Worm (Caenorhabditis elegans) whole organism, L4 larva: ENCODE data around the gene col-78.
A peak's percentile ranks its signal among the peaks of the same experiment; 100 is the strongest.

Experiments used
- D1046.2 ChIP-seq: fragments of 200-800 bp; sonication (Bioruptor generic); IDR thresholded peaks from 2 replicates; pipeline ENCODE4 v1.3.6; 2022; ENCODE audit warnings: missing genetic modification characterization, missing compliant biosample characterization
- F26F4.8 ChIP-seq: fragments of 200-800 bp; sonication (Bioruptor generic); conservative IDR thresholded peaks from 2 replicates; pipeline ENCODE4 v1.3.6; 2022; ENCODE audit warnings: missing genetic modification characterization, missing compliant biosample characterization
- F37D6.2 ChIP-seq: sonication (generic microtip); optimal IDR thresholded peaks from 2 replicates; lab custom pipeline; 2016; ENCODE audit warnings: mild to moderate bottlenecking, missing genetic modification characterization, missing compliant biosample characterization
- F44E2.7 ChIP-seq: fragments of 200-800 bp; sonication (Bioruptor generic); IDR thresholded peaks from 2 replicates; pipeline ENCODE4 v2.1.2; 2022; ENCODE audit warnings: missing genetic modification characterization, missing compliant biosample characterization
- Y105C5A.15 ChIP-seq: fragments of 200-800 bp; sonication (Bioruptor generic); IDR thresholded peaks from 2 replicates; pipeline ENCODE4 v1.3.6; 2022; ENCODE audit warnings: missing genetic modification characterization, missing compliant biosample characterization
- aly-2 ChIP-seq: sonication (generic microtip); optimal IDR thresholded peaks from 2 replicates; lab custom pipeline; 2018; ENCODE audit warnings: missing biosample characterization, missing genetic modification characterization
- ama-1 ChIP-seq: fragments of 150-350 bp; optimal IDR thresholded peaks from 2 replicates; lab custom pipeline; 2014; ENCODE audit warnings: inconsistent platforms, mixed read lengths
- arid-1 ChIP-seq: fragments of 200-800 bp; sonication (Bioruptor generic); conservative IDR thresholded peaks from 2 replicates; pipeline ENCODE4 v1.3.6; 2022; ENCODE audit warnings: missing genetic modification reagents, missing genetic modification characterization, missing compliant biosample characterization
- attf-4 ChIP-seq: sonication (generic microtip); optimal IDR thresholded peaks from 3 replicates; lab custom pipeline; 2017; ENCODE audit warnings: missing biosample characterization, missing genetic modification characterization
- ceh-32 ChIP-seq: sonication (generic microtip); optimal IDR thresholded peaks from 2 replicates; lab custom pipeline; 2016; ENCODE audit warnings: mild to moderate bottlenecking, missing genetic modification characterization, missing compliant biosample characterization; ENCODE audit not compliant: poor library complexity
- ceh-44 ChIP-seq: fragments of 200-800 bp; sonication (Bioruptor generic); IDR thresholded peaks from 2 replicates; pipeline ENCODE4 v1.3.6; 2022; ENCODE audit warnings: missing genetic modification reagents, missing genetic modification characterization, missing compliant biosample characterization
- ceh-62 ChIP-seq: sonication (generic microtip); optimal IDR thresholded peaks from 2 replicates; lab custom pipeline; 2017; ENCODE audit warnings: missing biosample characterization, missing genetic modification characterization
- daf-12 ChIP-seq: fragments of 150-350 bp; optimal IDR thresholded peaks from 2 replicates; lab custom pipeline; 2014; ENCODE audit warnings: missing biosample characterization, missing genetic modification reagents, missing genetic modification characterization
- daf-16 ChIP-seq, 3 experiments: sonication (generic microtip); optimal IDR thresholded peaks; 2 replicates each; lab custom pipeline; 2016 to 2017; ENCODE audit warnings: missing genetic modification characterization in 3 of 3, missing genetic modification reagents in 3 of 3, mild to moderate bottlenecking in 2 of 3, missing compliant biosample characterization in 2 of 3, missing biosample characterization in 1 of 3, moderate library complexity in 1 of 3
- daf-19 ChIP-seq: fragments of 200-800 bp; sonication (Bioruptor generic); conservative IDR thresholded peaks from 2 replicates; pipeline ENCODE4 v1.3.6; 2022; ENCODE audit warnings: missing genetic modification characterization, missing compliant biosample characterization
- dmd-6 ChIP-seq: fragments of 200-800 bp; sonication (Bioruptor generic); IDR thresholded peaks from 2 replicates; pipeline ENCODE4 v1.3.6; 2022; ENCODE audit warnings: missing genetic modification reagents, missing genetic modification characterization, missing compliant biosample characterization
- dpl-1 ChIP-seq: fragments of 150-350 bp; optimal IDR thresholded peaks from 2 replicates; lab custom pipeline; 2014; ENCODE audit warnings: missing biosample characterization, missing genetic modification reagents, missing genetic modification characterization
- egl-27 ChIP-seq: sonication (generic microtip); optimal IDR thresholded peaks from 3 replicates; lab custom pipeline; 2017; ENCODE audit warnings: missing biosample characterization, missing genetic modification reagents, missing genetic modification characterization
- fkh-10 ChIP-seq: fragments of 150-350 bp; optimal IDR thresholded peaks from 2 replicates; lab custom pipeline; 2014; ENCODE audit warnings: missing biosample characterization, missing genetic modification reagents, missing genetic modification characterization
- gei-8 ChIP-seq: fragments of 200-800 bp; sonication (Bioruptor generic); optimal IDR thresholded peaks from 2 replicates; lab custom pipeline; 2018; ENCODE audit warnings: mild to moderate bottlenecking, missing genetic modification characterization, missing compliant biosample characterization
- hlh-11 ChIP-seq: fragments of 200-800 bp; sonication (Bioruptor generic); optimal IDR thresholded peaks from 2 replicates; lab custom pipeline; 2018; ENCODE audit warnings: mild to moderate bottlenecking, missing genetic modification characterization, missing compliant biosample characterization
- hmg-1.1 ChIP-seq: fragments of 200-800 bp; sonication (Bioruptor generic); IDR thresholded peaks from 2 replicates; pipeline ENCODE4 v1.3.6; 2022; ENCODE audit warnings: missing genetic modification reagents, missing genetic modification characterization, missing compliant biosample characterization
- lin-1 ChIP-seq: fragments of 200-800 bp; sonication (Bioruptor generic); IDR thresholded peaks from 2 replicates; pipeline ENCODE4 v1.3.6; 2022; ENCODE audit warnings: missing genetic modification reagents, missing genetic modification characterization, missing compliant biosample characterization
- lin-13 ChIP-seq: fragments of 150-350 bp; optimal IDR thresholded peaks from 2 replicates; lab custom pipeline; 2014; ENCODE audit warnings: missing biosample characterization, missing genetic modification reagents, missing genetic modification characterization
- lin-15B ChIP-seq: fragments of 150-350 bp; sonication (generic microtip); optimal IDR thresholded peaks from 3 replicates; lab custom pipeline; 2014; ENCODE audit warnings: missing biosample characterization, missing genetic modification characterization
- lin-29 ChIP-seq: fragments of 200-800 bp; sonication (Bioruptor generic); IDR thresholded peaks from 2 replicates; pipeline ENCODE4 v1.3.6; 2022; ENCODE audit warnings: missing genetic modification reagents, missing genetic modification characterization, missing compliant biosample characterization
- lin-38 ChIP-seq: fragments of 200-800 bp; sonication (Bioruptor generic); IDR thresholded peaks from 2 replicates; pipeline ENCODE4 v1.3.6; 2022; ENCODE audit warnings: missing genetic modification reagents, missing genetic modification characterization, missing compliant biosample characterization
- lin-39 ChIP-seq: fragments of 150-350 bp; optimal IDR thresholded peaks from 2 replicates; lab custom pipeline; 2014; ENCODE audit warnings: missing biosample characterization, missing genetic modification reagents, missing genetic modification characterization
- lir-3 ChIP-seq: sonication (generic microtip); optimal IDR thresholded peaks from 2 replicates; lab custom pipeline; 2016; ENCODE audit warnings: mild to moderate bottlenecking, missing genetic modification characterization, missing compliant biosample characterization
- lsy-2 ChIP-seq, 2 experiments: fragments of 150-350 bp in 1 of 2; sonication (generic microtip) in 1 of 2; optimal IDR thresholded peaks; 2 replicates each; lab custom pipeline; 2014 to 2017; ENCODE audit warnings: missing biosample characterization in 2 of 2, missing genetic modification characterization in 2 of 2
- madf-5 ChIP-seq, 2 experiments: fragments of 200-800 bp; sonication (Bioruptor generic); IDR thresholded peaks; 2 replicates each; pipeline ENCODE4 v1.3.6; 2022; ENCODE audit warnings: missing compliant biosample characterization in 2 of 2, missing genetic modification characterization in 2 of 2
- mep-1 ChIP-seq: fragments of 150-350 bp; sonication (generic microtip); optimal IDR thresholded peaks from 3 replicates; lab custom pipeline; 2014; ENCODE audit warnings: missing biosample characterization, missing genetic modification characterization
- mes-2 ChIP-seq: sonication (generic microtip); optimal IDR thresholded peaks from 2 replicates; lab custom pipeline; 2016; ENCODE audit warnings: missing genotype, mild to moderate bottlenecking, missing genetic modification characterization, missing compliant biosample characterization; ENCODE audit not compliant: poor library complexity, severe bottlenecking
- mxl-2 ChIP-seq: fragments of 200-800 bp; sonication (Bioruptor generic); conservative IDR thresholded peaks from 2 replicates; pipeline ENCODE4 v1.3.6; 2022; ENCODE audit warnings: missing genetic modification reagents, missing genetic modification characterization, missing compliant biosample characterization
- nhr-10 ChIP-seq: fragments of 150-350 bp; optimal IDR thresholded peaks from 2 replicates; lab custom pipeline; 2014; ENCODE audit warnings: missing biosample characterization, missing genetic modification characterization
- nhr-28 ChIP-seq: fragments of 150-350 bp; optimal IDR thresholded peaks from 2 replicates; lab custom pipeline; 2014; ENCODE audit warnings: missing biosample characterization, missing genetic modification characterization
- nhr-41 ChIP-seq: fragments of 200-800 bp; sonication (Bioruptor generic); IDR thresholded peaks from 2 replicates; pipeline ENCODE4 v1.3.6; 2022; ENCODE audit warnings: missing genetic modification reagents, missing genetic modification characterization, missing compliant biosample characterization
- nhr-76 ChIP-seq: fragments of 150-350 bp; optimal IDR thresholded peaks from 2 replicates; lab custom pipeline; 2014; ENCODE audit warnings: missing biosample characterization, missing genetic modification characterization
- pqm-1 ChIP-seq: sonication (generic microtip); optimal IDR thresholded peaks from 2 replicates; lab custom pipeline; 2017; ENCODE audit warnings: missing biosample characterization, missing genetic modification characterization
- rbr-2 ChIP-seq: sonication (generic microtip); optimal IDR thresholded peaks from 2 replicates; lab custom pipeline; 2016; ENCODE audit warnings: missing genotype, missing genetic modification characterization, missing compliant biosample characterization
- saeg-2 ChIP-seq: fragments of 200-800 bp; sonication (Bioruptor generic); IDR thresholded peaks from 2 replicates; pipeline ENCODE4 v1.3.6; 2022; ENCODE audit warnings: missing genetic modification reagents, missing genetic modification characterization, missing compliant biosample characterization
- skn-1 ChIP-seq: fragments of 150-350 bp; optimal IDR thresholded peaks from 2 replicates; lab custom pipeline; 2014; ENCODE audit warnings: missing biosample characterization, missing genetic modification characterization
- snpc-4 ChIP-seq: fragments of 150-350 bp; optimal IDR thresholded peaks from 2 replicates; lab custom pipeline; 2014; ENCODE audit warnings: missing biosample characterization, missing genetic modification characterization
- spr-1 ChIP-seq: sonication (generic microtip); optimal IDR thresholded peaks from 2 replicates; lab custom pipeline; 2016; ENCODE audit warnings: mild to moderate bottlenecking, missing genetic modification characterization, missing compliant biosample characterization
- unc-130 ChIP-seq: sonication (generic microtip); optimal IDR thresholded peaks from 2 replicates; lab custom pipeline; 2016; ENCODE audit warnings: missing genetic modification reagents, missing genetic modification characterization, missing compliant biosample characterization
- zfp-3 ChIP-seq: fragments of 200-800 bp; sonication (Bioruptor generic); conservative IDR thresholded peaks from 2 replicates; pipeline ENCODE4 v1.3.6; 2022; ENCODE audit warnings: missing genetic modification reagents, missing genetic modification characterization, missing compliant biosample characterization
- zip-11 ChIP-seq: fragments of 200-800 bp; sonication (Bioruptor generic); IDR thresholded peaks from 2 replicates; pipeline ENCODE4 v1.3.6; 2022; ENCODE audit warnings: missing genetic modification characterization, missing compliant biosample characterization
- ztf-11 ChIP-seq: fragments of 150-350 bp; optimal IDR thresholded peaks from 2 replicates; lab custom pipeline; 2014; ENCODE audit warnings: missing biosample characterization, missing genetic modification characterization
- ztf-7 ChIP-seq: fragments of 150-350 bp; optimal IDR thresholded peaks from 2 replicates; lab custom pipeline; 2014; ENCODE audit warnings: missing biosample characterization, missing genetic modification characterization

col-78 gene

DNA sequence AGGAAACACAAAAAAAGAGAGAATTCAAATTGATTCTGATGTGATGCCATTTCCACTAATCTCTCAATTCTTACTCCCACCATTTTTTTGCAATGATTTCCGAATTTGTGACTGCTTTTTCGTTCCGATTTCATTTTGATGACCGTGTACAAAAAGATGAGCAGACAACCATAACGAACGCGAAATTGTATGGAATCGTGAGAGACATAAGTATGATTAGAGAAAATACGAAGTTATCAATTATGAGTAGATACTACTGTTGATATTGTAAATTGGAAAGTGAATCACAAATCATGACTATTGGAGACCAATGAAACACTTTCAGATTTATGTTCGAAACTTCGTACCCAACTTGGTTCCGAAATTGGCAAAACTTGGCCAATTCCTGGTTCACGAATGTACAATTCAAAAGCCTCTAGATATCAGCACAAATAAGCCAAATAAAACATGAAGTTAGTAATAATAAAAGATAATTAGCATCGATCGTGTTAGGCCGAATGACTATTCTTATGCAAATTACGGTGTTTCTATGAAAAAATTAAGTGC, 40.8 kb upstream of the col-78 start (continued):
- TF ChIP-seq lin-1 (GFP tag; lab: Robert Waterston, UW) (peak; percentile 26; the same call in 1 of the 2 replicates), arid-1 (GFP tag; lab: Robert Waterston, UW) (no peak), fkh-10 (GFP tag; lab: Kevin White, UChicago) (no peak), lin-15B (tag; lab: Kevin White, UChicago) (no peak), lin-39 (tag; lab: Kevin White, UChicago) (no peak), lin-38 (GFP tag; lab: Robert Waterston, UW) (no peak), lir-3 (tag; lab: Kevin White, UChicago) (no peak), hlh-11 (tag; lab: Kevin White, UChicago) (peak; percentile 58), mxl-2 (GFP tag; lab: Robert Waterston, UW) (no peak), aly-2 (tag; lab: Kevin White, UChicago) (no peak), skn-1 (tag; lab: Kevin White, UChicago) (no peak), daf-16 (GFP tag; optimal IDR thresholded peaks at IDR 0.05; lab: Kevin White, UChicago) (no peak), daf-16 (tag; optimal IDR thresholded peaks at IDR 0.05; lab: Kevin White, UChicago) (peak; percentile 34), pqm-1 (tag; lab: Kevin White, UChicago) (peak; percentile 84), nhr-28 (tag; lab: Kevin White, UChicago) (peak; percentile 89), mep-1 (tag; lab: Kevin White, UChicago) (peak; percentile 14), nhr-76 (tag; lab: Kevin White, UChicago) (no peak), daf-19 (GFP tag; lab: Robert Waterston, UW) (no peak), lsy-2 (tag; optimal IDR thresholded peaks at IDR 0.05; lab: Kevin White, UChicago) (no peak), saeg-2 (GFP tag; lab: Robert Waterston, UW) (no peak)
- TF ChIP-seq, all 104 proteins: peak for 10

ce11 chrII:9112851-9113250, 39.5 kb upstream of the col-78 start, which contains the start of gene jun-1:
Gene jun-1 (plus strand): TSS chrII:9113157.
- TF ChIP-seq ceh-44 (GFP tag; lab: Robert Waterston, UW) (no peak), F26F4.8 (GFP tag; lab: Robert Waterston, UW) (no peak), hmg-1.1 (GFP tag; lab: Robert Waterston, UW) (peak; percentile 67; the same call in 1 of the 2 replicates), fkh-10 (GFP tag; lab: Kevin White, UChicago) (no peak), attf-4 (tag; lab: Kevin White, UChicago) (no peak), ztf-7 (tag; lab: Kevin White, UChicago) (no peak), hlh-11 (tag; lab: Kevin White, UChicago) (peak; percentile 91), rbr-2 (tag; lab: Kevin White, UChicago) (peak; percentile 83), ceh-32 (no peak), dpl-1 (GFP tag; lab: Kevin White, UChicago) (peak; percentile 47), lin-38 (GFP tag; lab: Robert Waterston, UW) (peak; percentile 55), F44E2.7 (GFP tag; lab: Robert Waterston, UW) (no peak), zip-11 (no peak), F37D6.2 (tag; lab: Kevin White, UChicago) (peak; percentile 38), daf-12 (tag; lab: Kevin White, UChicago) (no peak), gei-8 (GFP tag; lab: Kevin White, UChicago) (no peak), mep-1 (tag; lab: Kevin White, UChicago) (peak; percentile 93), pqm-1 (tag; lab: Kevin White, UChicago) (no peak), spr-1 (tag; lab: Kevin White, UChicago) (peak; percentile 51), mes-2 (tag; lab: Kevin White, UChicago) (peak; percentile 47), ceh-62 (tag; lab: Kevin White, UChicago) (no peak), ama-1 (lab: Kevin White, UChicago) (no peak), dmd-6 (GFP tag; lab: Robert Waterston, UW) (peak; percentile 74), ztf-11 (tag; lab: Kevin White, UChicago) (no peak), Y105C5A.15 (GFP tag; lab: Robert Waterston, UW) (no peak), nhr-41 (GFP tag; lab: Robert Waterston, UW) (no peak), skn-1 (tag; lab: Kevin White, UChicago) (no peak), nhr-10 (tag; lab: Kevin White, UChicago) (peak; percentile 17), nhr-76 (tag; lab: Kevin White, UChicago) (no peak), madf-5 (GFP tag; IDR thresholded peaks at IDR 0.05; lab: Robert Waterston, UW) (no peak), saeg-2 (GFP tag; lab: Robert Waterston, UW) (no peak), lin-13 (GFP tag; lab: Kevin White, UChicago) (no peak), unc-130 (GFP tag; lab: Kevin White, UChicago) (no peak), zfp-3 (no peak; the same call in 1 of the 2 replicates), lin-29 (GFP tag; lab: Robert Waterston, UW) (no peak), snpc-4 (no peak), D1046.2 (GFP tag; lab: Robert Waterston, UW) (no peak), egl-27 (tag; lab: Kevin White, UChicago) (no peak)
